Worm (Caenorhabditis elegans): ENCODE measurements around the gene gst-32.
A peak's percentile ranks its signal among the peaks of the same experiment; 100 is the strongest.

Gene gst-32

ce11 chrII:15205346-15205745 lies 27.0 kb upstream of the gst-32 start:
- peak; percentile 2 for TF ChIP-seq chd-7 (tag; optimal IDR thresholded peaks at IDR 0.05)
- no peak for TF ChIP-seq ztf-28 (GFP tag; IDR thresholded peaks at IDR 0.05)
- no peak for TF ChIP-seq Y95B8A.8 (GFP tag; IDR thresholded peaks at IDR 0.05)
- no peak for TF ChIP-seq hlh-26 (GFP tag; conservative IDR thresholded peaks at IDR 0.05)
- TF ChIP-seq hlh-12 (tag; optimal IDR thresholded peaks at IDR 0.05): no peak
- peak; percentile 29; the same call in 1 of the 2 replicates for TF ChIP-seq hmg-1.2 (GFP tag; IDR thresholded peaks at IDR 0.05)
- no peak for TF ChIP-seq madf-8 (GFP tag; conservative IDR thresholded peaks at IDR 0.05)
- no peak for TF ChIP-seq die-1 (tag; optimal IDR thresholded peaks at IDR 0.05)
- TF ChIP-seq ZK185.1 (tag; optimal IDR thresholded peaks at IDR 0.05; ENCODE audit: poor library complexity, severe bottlenecking): peak; percentile 28
- no peak for TF ChIP-seq athp-1 (tag; optimal IDR thresholded peaks at IDR 0.05)
- no peak for TF ChIP-seq Y53G8AR.9 (GFP tag; conservative IDR thresholded peaks at IDR 0.05)
- TF ChIP-seq cebp-1 (GFP tag; IDR thresholded peaks at IDR 0.05): no peak
- TF ChIP-seq cebp-1 (tag; optimal IDR thresholded peaks at IDR 0.05): peak; percentile 18
- no peak for TF ChIP-seq F37B4.10 (GFP tag; IDR thresholded peaks at IDR 0.05)
- TF ChIP-seq rpc-1 (optimal IDR thresholded peaks at IDR 0.05): no peak
- TF ChIP-seq rpc-1 (tag; optimal IDR thresholded peaks at IDR 0.05): no peak
- peak; percentile 82 for TF ChIP-seq somi-1 (GFP tag; optimal IDR thresholded peaks at IDR 0.05)
- peak; percentile 78 for TF ChIP-seq lin-40 (tag; optimal IDR thresholded peaks at IDR 0.05)
- no peak for TF ChIP-seq aptf-2 (GFP tag; conservative IDR thresholded peaks at IDR 0.05)
- TF ChIP-seq attf-5 (GFP tag; optimal IDR thresholded peaks at IDR 0.05): peak; percentile 36
- TF ChIP-seq K12H6.12 (tag; optimal IDR thresholded peaks at IDR 0.05): no peak
- TF ChIP-seq ztf-26 (tag; optimal IDR thresholded peaks at IDR 0.05): peak; percentile 79

- no peak for TF ChIP-seq let-607 (tag; optimal IDR thresholded peaks at IDR 0.05)
- no peak for TF ChIP-seq lin-26 (GFP tag; IDR thresholded peaks at IDR 0.05)
- no peak for TF ChIP-seq dpff-1 (tag; optimal IDR thresholded peaks at IDR 0.05)
- TF ChIP-seq ZK185.1 (tag; optimal IDR thresholded peaks at IDR 0.05; ENCODE audit: poor library complexity, severe bottlenecking): no peak
- no peak for TF ChIP-seq F23B12.7 (tag; optimal IDR thresholded peaks at IDR 0.05; ENCODE audit: insufficient read depth)
Observed at ce11 chrII:15204069-15204850, 25.9 kb upstream of the gst-32 start.

DNA sequence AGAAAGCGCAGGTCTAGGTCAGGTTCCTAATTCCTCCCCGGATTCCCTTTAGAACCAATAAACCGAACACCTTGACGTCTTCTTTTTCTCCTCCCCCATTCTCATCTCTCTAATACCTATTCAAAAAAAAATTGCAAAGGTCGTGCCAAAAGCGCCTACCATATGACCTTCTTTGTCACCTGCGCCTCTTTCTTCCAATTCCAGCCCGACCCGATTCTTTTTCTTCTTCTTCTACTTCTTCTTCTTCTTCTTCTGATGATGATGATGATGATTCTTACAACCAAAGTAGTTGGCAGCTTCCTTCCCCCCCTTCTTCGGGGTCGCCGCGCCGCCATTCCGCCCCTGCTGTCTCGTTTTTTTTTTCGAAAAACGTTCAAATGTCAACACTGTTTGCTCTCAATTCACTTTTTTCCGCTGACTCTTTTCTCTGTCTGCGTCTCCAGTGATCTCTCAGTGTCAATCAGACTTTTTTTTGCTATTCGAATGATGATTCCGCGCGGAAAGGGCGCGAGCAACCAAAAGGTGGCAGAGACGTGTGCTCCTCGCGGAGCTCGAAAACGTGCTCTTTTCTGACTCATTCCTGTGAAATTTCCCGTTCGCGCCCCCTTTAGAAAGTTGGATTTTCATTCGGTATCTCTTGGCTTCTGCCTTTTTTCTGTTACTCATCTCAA lies 25.1 kb upstream of the gst-32 start:
- TF ChIP-seq nhr-80 (tag; optimal IDR thresholded peaks at IDR 0.05): no peak
- no peak for TF ChIP-seq dpff-1 (tag; optimal IDR thresholded peaks at IDR 0.05)
- no peak for TF ChIP-seq C06A6.2 (GFP tag; conservative IDR thresholded peaks at IDR 0.05)
- TF ChIP-seq ztf-26 (tag; optimal IDR thresholded peaks at IDR 0.05): peak; percentile 33
- no peak for TF ChIP-seq hsf-1 (GFP tag; IDR thresholded peaks at IDR 0.05)
- TF ChIP-seq lin-40 (tag; optimal IDR thresholded peaks at IDR 0.05): no peak
- peak; percentile 40; the same call in 1 of the 2 replicates for TF ChIP-seq zfh-2 (GFP tag; conservative IDR thresholded peaks at IDR 0.05)
- no peak for TF ChIP-seq rcor-1 (GFP tag; IDR thresholded peaks at IDR 0.05)
- no peak for TF ChIP-seq pbrm-1 (GFP tag; IDR thresholded peaks at IDR 0.05)

ce11 chrII:15197500-15197899 lies 19.1 kb upstream of the gst-32 start:
- no peak for TF ChIP-seq unc-62 (GFP tag; optimal IDR thresholded peaks at IDR 0.05)
- TF ChIP-seq F57A8.1 (GFP tag; optimal IDR thresholded peaks at IDR 0.05): no peak
- no peak for TF ChIP-seq mes-4 (tag; optimal IDR thresholded peaks at IDR 0.05)
- TF ChIP-seq sdz-38 (tag; optimal IDR thresholded peaks at IDR 0.05): no peak
- no peak for TF ChIP-seq ceh-100 (GFP tag; IDR thresholded peaks at IDR 0.05)
- TF ChIP-seq nfyb-1 (GFP tag; IDR thresholded peaks at IDR 0.05): no peak
- TF ChIP-seq F49E8.2 (tag; optimal IDR thresholded peaks at IDR 0.05; ENCODE audit: insufficient read depth): no peak
- TF ChIP-seq snpc-3.4 (tag; optimal IDR thresholded peaks at IDR 0.05): no peak
- no peak for TF ChIP-seq snpc-1.1 (tag; optimal IDR thresholded peaks at IDR 0.05; ENCODE audit: insufficient read depth)
- 0 out of 2 replicates have a peak, but pooled peaks have one; percentile 42 for TF ChIP-seq Y53G8AR.9 (GFP tag; conservative IDR thresholded peaks at IDR 0.05)
- 0 out of 2 replicates have a peak, but pooled peaks have one; percentile 15 for TF ChIP-seq ztf-28 (GFP tag; IDR thresholded peaks at IDR 0.05)
- no peak for TF ChIP-seq hsf-1 (GFP tag; IDR thresholded peaks at IDR 0.05)
- no peak for TF ChIP-seq C06A6.2 (GFP tag; conservative IDR thresholded peaks at IDR 0.05)
- TF ChIP-seq nhr-80 (tag; optimal IDR thresholded peaks at IDR 0.05): peak; percentile 77
- TF ChIP-seq lin-54 (GFP tag; optimal IDR thresholded peaks at IDR 0.05): no peak

All from whole organism, young adult.